Worm (Caenorhabditis elegans) whole organism, L3 larva: ENCODE results near the gene srh-78.

Experiments
- R02D3.7 ChIP-seq: fragments of 150-350 bp; optimal IDR thresholded peaks from 2 replicates; lab custom pipeline; 2014; ENCODE audit warnings: missing biosample characterization, missing genetic modification characterization
- aly-2 ChIP-seq: fragments of 150-350 bp; optimal IDR thresholded peaks from 2 replicates; lab custom pipeline; 2014; ENCODE audit warnings: missing biosample characterization, missing genetic modification characterization
- ama-1 ChIP-seq: fragments of 150-350 bp; optimal IDR thresholded peaks from 2 replicates; lab custom pipeline; 2018
- ceh-16 ChIP-seq: sonication (generic microtip); optimal IDR thresholded peaks from 2 replicates; lab custom pipeline; 2017; ENCODE audit warnings: missing biosample characterization, missing genetic modification characterization
- ceh-28 ChIP-seq: fragments of 150-350 bp; optimal IDR thresholded peaks from 2 replicates; lab custom pipeline; 2014; ENCODE audit warnings: missing biosample characterization, missing genetic modification reagents, missing genetic modification characterization
- ceh-82 ChIP-seq: fragments of 150-350 bp; optimal IDR thresholded peaks from 2 replicates; lab custom pipeline; 2014; ENCODE audit warnings: missing biosample characterization, missing genetic modification characterization
- ceh-9 ChIP-seq: sonication (generic microtip); optimal IDR thresholded peaks from 2 replicates; lab custom pipeline; 2018; ENCODE audit warnings: missing biosample characterization, missing genetic modification characterization
- daf-12 ChIP-seq: fragments of 150-350 bp; optimal IDR thresholded peaks from 2 replicates; lab custom pipeline; 2014; ENCODE audit warnings: missing biosample characterization, missing genetic modification reagents, missing genetic modification characterization
- egl-27 ChIP-seq: sonication (generic microtip); optimal IDR thresholded peaks from 4 replicates; lab custom pipeline; 2017; ENCODE audit warnings: missing biosample characterization, missing genetic modification reagents, missing genetic modification characterization
- egl-5 ChIP-seq: fragments of 150-350 bp; optimal IDR thresholded peaks from 2 replicates; lab custom pipeline; 2017; ENCODE audit warnings: missing biosample characterization, missing genetic modification reagents, missing genetic modification characterization, inconsistent platforms
- elt-1 ChIP-seq: fragments of 150-350 bp; optimal IDR thresholded peaks from 2 replicates; lab custom pipeline; 2014; ENCODE audit warnings: missing biosample characterization, missing genetic modification characterization
- elt-2 ChIP-seq: sonication (generic microtip); optimal IDR thresholded peaks from 2 replicates; lab custom pipeline; 2016; ENCODE audit warnings: missing genetic modification reagents, mild to moderate bottlenecking, missing genetic modification characterization, missing compliant biosample characterization
- elt-3 ChIP-seq, 3 experiments: fragments of 150-350 bp in 1 of 3; sonication (generic microtip) in 2 of 3; optimal IDR thresholded peaks; 2 replicates in 2 of 3; 4 replicates in 1 of 3; lab custom pipeline; 2014 to 2017; ENCODE audit warnings: missing biosample characterization in 3 of 3, missing genetic modification characterization in 3 of 3
- eor-1 ChIP-seq, 2 experiments: fragments of 150-350 bp; optimal IDR thresholded peaks; 2 replicates each; lab custom pipeline; 2014 to 2018; ENCODE audit warnings: missing biosample characterization in 2 of 2, missing genetic modification characterization in 2 of 2
- fkh-10 ChIP-seq: sonication (generic microtip); optimal IDR thresholded peaks from 2 replicates; lab custom pipeline; 2017; ENCODE audit warnings: missing biosample characterization, missing genetic modification reagents, missing genetic modification characterization
- fkh-2 ChIP-seq: fragments of 150-350 bp; optimal IDR thresholded peaks from 2 replicates; lab custom pipeline; 2014; ENCODE audit warnings: missing biosample characterization, missing genetic modification reagents, missing genetic modification characterization
- fos-1 ChIP-seq: fragments of 150-350 bp; optimal IDR thresholded peaks from 2 replicates; lab custom pipeline; 2014; ENCODE audit warnings: missing biosample characterization, missing genetic modification characterization
- hmg-11 ChIP-seq: sonication (generic microtip); optimal IDR thresholded peaks from 2 replicates; lab custom pipeline; 2016; ENCODE audit warnings: missing genetic modification characterization, missing compliant biosample characterization
- jun-1 ChIP-seq: fragments of 150-350 bp; optimal IDR thresholded peaks from 2 replicates; lab custom pipeline; 2014; ENCODE audit warnings: missing biosample characterization, missing genetic modification reagents, missing genetic modification characterization
- lin-15B ChIP-seq: fragments of 150-350 bp; optimal IDR thresholded peaks from 2 replicates; lab custom pipeline; 2014; ENCODE audit warnings: missing biosample characterization, missing genetic modification characterization
- lin-39 ChIP-seq: fragments of 150-350 bp; optimal IDR thresholded peaks from 2 replicates; lab custom pipeline; 2018; ENCODE audit warnings: missing biosample characterization, missing genetic modification reagents, missing genetic modification characterization
- lsy-12 ChIP-seq: sonication (generic microtip); optimal IDR thresholded peaks from 2 replicates; lab custom pipeline; 2016; ENCODE audit warnings: mild to moderate bottlenecking, missing genetic modification characterization, missing compliant biosample characterization
- mdl-1 ChIP-seq: fragments of 150-350 bp; optimal IDR thresholded peaks from 2 replicates; lab custom pipeline; 2014; ENCODE audit warnings: missing biosample characterization, missing genetic modification characterization
- mml-1 ChIP-seq: fragments of 150-350 bp; sonication (generic microtip); optimal IDR thresholded peaks from 3 replicates; lab custom pipeline; 2014; ENCODE audit warnings: missing biosample characterization, missing genetic modification characterization
- nfya-1 ChIP-seq: sonication (generic microtip); optimal IDR thresholded peaks from 2 replicates; lab custom pipeline; 2017; ENCODE audit warnings: missing genetic modification characterization, mild to moderate bottlenecking, missing compliant biosample characterization, antibody characterized with exemption, moderate library complexity; ENCODE audit not compliant: insufficient read depth
- nhr-11 ChIP-seq: fragments of 150-350 bp; optimal IDR thresholded peaks from 2 replicates; lab custom pipeline; 2014; ENCODE audit warnings: missing biosample characterization, missing genetic modification characterization
- nhr-12 ChIP-seq: fragments of 150-350 bp; optimal IDR thresholded peaks from 2 replicates; lab custom pipeline; 2014; ENCODE audit warnings: missing biosample characterization, missing genetic modification characterization
- nhr-23 ChIP-seq: fragments of 150-350 bp; optimal IDR thresholded peaks from 2 replicates; lab custom pipeline; 2014; ENCODE audit warnings: missing biosample characterization, missing genetic modification reagents, missing genetic modification characterization
- nhr-237 ChIP-seq: fragments of 150-350 bp; optimal IDR thresholded peaks from 2 replicates; lab custom pipeline; 2014; ENCODE audit warnings: missing biosample characterization, missing genetic modification characterization
- nhr-28 ChIP-seq: fragments of 150-350 bp; optimal IDR thresholded peaks from 2 replicates; lab custom pipeline; 2014; ENCODE audit warnings: missing biosample characterization, missing genetic modification characterization
- nhr-43 ChIP-seq: sonication (generic microtip); optimal IDR thresholded peaks from 2 replicates; lab custom pipeline; 2016; ENCODE audit warnings: mild to moderate bottlenecking, missing genetic modification characterization, missing compliant biosample characterization; ENCODE audit not compliant: poor library complexity, severe bottlenecking
- nhr-67 ChIP-seq: fragments of 150-350 bp; optimal IDR thresholded peaks from 2 replicates; lab custom pipeline; 2014; ENCODE audit warnings: missing biosample characterization, missing genetic modification characterization
- nhr-77 ChIP-seq: fragments of 150-350 bp; optimal IDR thresholded peaks from 2 replicates; lab custom pipeline; 2014; ENCODE audit warnings: missing biosample characterization, missing genetic modification characterization
- pha-4 ChIP-seq: fragments of 150-350 bp; optimal IDR thresholded peaks from 2 replicates; lab custom pipeline; 2014; ENCODE audit warnings: missing biosample characterization, missing genetic modification reagents, missing genetic modification characterization
- sea-2 ChIP-seq: fragments of 150-350 bp; sonication (generic microtip); optimal IDR thresholded peaks from 4 replicates; lab custom pipeline; 2014; ENCODE audit warnings: missing biosample characterization, missing genetic modification reagents, missing genetic modification characterization
- skn-1 ChIP-seq: fragments of 150-350 bp; optimal IDR thresholded peaks from 2 replicates; lab custom pipeline; 2014; ENCODE audit warnings: missing biosample characterization, missing genetic modification characterization
- tbx-2 ChIP-seq: sonication (generic microtip); optimal IDR thresholded peaks from 2 replicates; lab custom pipeline; 2016; ENCODE audit warnings: mild to moderate bottlenecking, missing genetic modification characterization, missing compliant biosample characterization
- unc-39 ChIP-seq: sonication (generic microtip); optimal IDR thresholded peaks from 4 replicates; lab custom pipeline; 2017; ENCODE audit warnings: missing biosample characterization, missing genetic modification characterization
- unc-62 ChIP-seq: fragments of 150-350 bp; sonication (generic microtip); optimal IDR thresholded peaks from 4 replicates; lab custom pipeline; 2014; ENCODE audit warnings: missing biosample characterization, missing genetic modification reagents, missing genetic modification characterization
- zag-1 ChIP-seq: fragments of 150-350 bp; optimal IDR thresholded peaks from 2 replicates; lab custom pipeline; 2014; ENCODE audit warnings: missing biosample characterization, missing genetic modification characterization
- ztf-11 ChIP-seq: fragments of 150-350 bp; optimal IDR thresholded peaks from 2 replicates; lab custom pipeline; 2014; ENCODE audit warnings: missing biosample characterization, missing genetic modification characterization
- ztf-4 ChIP-seq: fragments of 150-350 bp; optimal IDR thresholded peaks from 2 replicates; lab custom pipeline; 2014; ENCODE audit warnings: missing biosample characterization, missing genetic modification characterization

srh-78 gene

DNA sequence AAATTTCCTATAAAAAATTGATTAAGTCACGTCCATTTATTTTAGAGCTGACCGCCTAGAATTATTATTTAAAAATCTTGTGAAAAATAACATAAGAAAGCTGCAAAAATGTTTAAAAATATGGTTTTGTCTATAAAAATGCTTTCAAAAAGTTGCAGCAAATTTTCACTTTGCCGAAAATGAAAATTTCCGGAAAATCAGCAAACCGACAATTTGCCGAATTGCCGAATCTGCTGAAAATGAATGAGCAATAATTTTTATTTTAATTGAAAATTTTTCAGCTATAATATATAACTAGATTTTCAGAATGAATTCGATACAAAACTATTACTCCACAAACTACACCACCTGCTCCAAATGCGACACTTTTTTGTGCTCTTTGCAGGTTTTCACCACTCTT is at the start of gene srh-78:
Gene srh-78, plus strand, starts transcription at position 301 of the 400 bp plus-strand sequence.
- no peak for TF ChIP-seq nhr-237 (tag; lab: Kevin White, UChicago)
- TF ChIP-seq, all 47 proteins: peak for 0

DNA sequence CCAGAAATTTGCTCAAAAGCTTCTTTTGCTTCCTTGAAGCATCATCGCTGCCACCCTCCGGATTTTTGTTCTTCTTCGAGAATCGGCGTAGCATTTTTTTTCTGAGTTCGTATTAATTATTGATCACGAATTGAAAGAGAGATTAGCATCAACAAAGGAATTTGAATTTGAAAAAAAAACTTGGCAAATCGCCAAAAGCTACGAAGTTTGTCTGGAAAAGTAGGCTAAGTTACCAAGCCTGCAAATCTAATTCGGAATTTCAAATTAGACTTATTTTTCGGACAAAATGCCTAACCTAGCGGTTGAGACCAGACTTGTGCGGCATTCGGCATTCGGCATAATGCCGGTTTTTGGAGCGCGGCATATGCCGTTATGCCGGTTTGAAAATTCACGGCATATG is 44.8 kb upstream of the srh-78 start, which contains the start of gene cfap-36:
Gene cfap-36, minus strand, starts transcription at position 101 of the 400 bp plus-strand sequence.
- no peak for TF ChIP-seq lin-39 (tag; lab: Kevin White, UChicago)
- TF ChIP-seq unc-39 (tag; lab: Kevin White, UChicago) = no peak
- TF ChIP-seq nhr-28 (tag; lab: Kevin White, UChicago) = no peak
- no peak for TF ChIP-seq nhr-43 (tag; lab: Kevin White, UChicago)
- no peak for TF ChIP-seq aly-2 (tag; lab: Kevin White, UChicago)
- TF ChIP-seq daf-12 (tag; lab: Kevin White, UChicago) = no peak
- no peak for TF ChIP-seq eor-1 (tag; optimal IDR thresholded peaks at IDR 0.05; lab: Kevin White, UChicago)
- TF ChIP-seq elt-3 (tag; optimal IDR thresholded peaks at IDR 0.05; lab: Kevin White, UChicago) = no peak
- no peak for TF ChIP-seq nhr-12 (tag; lab: Kevin White, UChicago)
- TF ChIP-seq nhr-67 (tag; lab: Kevin White, UChicago) = no peak
- TF ChIP-seq hmg-11 (tag; lab: Kevin White, UChicago) = no peak
- no peak for TF ChIP-seq ztf-11 (tag; lab: Kevin White, UChicago)
- no peak for TF ChIP-seq ceh-82 (tag; lab: Kevin White, UChicago)
- TF ChIP-seq pha-4 (tag; lab: Kevin White, UChicago) = no peak
- no peak for TF ChIP-seq ceh-16 (tag; lab: Kevin White, UChicago)
- TF ChIP-seq nhr-11 (tag; lab: Kevin White, UChicago) = no peak
- TF ChIP-seq lsy-12 = no peak
- no peak for TF ChIP-seq mml-1 (tag; lab: Kevin White, UChicago)
- no peak for TF ChIP-seq fos-1 (tag; lab: Kevin White, UChicago)
- no peak for TF ChIP-seq elt-2 (tag; lab: Kevin White, UChicago)

DNA sequence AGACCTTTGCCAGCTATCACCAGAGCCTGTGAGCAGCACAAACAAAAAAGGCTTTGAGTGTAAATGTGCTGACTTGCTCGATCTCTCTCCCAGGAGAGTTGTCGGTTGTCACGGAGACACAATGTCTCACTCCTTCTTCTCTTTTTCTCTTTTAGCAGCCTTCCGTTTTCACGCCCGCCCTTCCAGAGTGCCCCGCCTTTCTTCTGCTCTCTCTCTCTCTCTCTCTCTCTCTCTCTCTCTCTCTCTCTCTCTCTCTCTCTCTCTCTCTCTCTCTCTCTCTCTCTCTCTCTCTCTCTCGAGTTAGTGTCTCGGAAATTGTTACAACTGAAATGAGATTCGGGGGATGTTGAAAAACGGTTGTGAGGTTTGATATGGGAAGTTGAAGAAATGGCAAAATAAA is 43.5 kb upstream of the srh-78 start:
- TF ChIP-seq R02D3.7 (no peak), nfya-1 (tag; lab: Kevin White, UChicago) (peak; percentile 8)

DNA sequence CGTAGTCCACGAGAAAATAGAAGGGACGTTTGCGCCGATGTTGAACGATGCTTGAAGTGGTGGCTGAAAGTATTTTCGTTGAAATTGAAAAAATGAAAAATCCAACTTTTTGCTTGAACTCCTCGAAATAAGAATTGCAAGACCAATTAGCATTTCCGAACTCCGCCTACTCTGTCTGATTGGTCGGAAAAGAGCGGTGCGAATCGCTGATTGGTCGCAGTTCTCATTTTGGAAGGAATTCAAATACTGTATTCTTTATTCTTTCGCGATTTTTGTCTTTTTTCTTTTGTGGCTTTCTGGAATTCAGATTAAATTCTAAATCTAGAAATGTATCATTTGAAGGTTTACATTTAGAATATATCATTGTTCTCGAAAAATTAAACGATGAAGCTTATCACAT is 42.4 kb upstream of the srh-78 start:
- no peak for TF ChIP-seq nhr-43 (tag; lab: Kevin White, UChicago)
- peak; percentile 56 for TF ChIP-seq nfya-1 (tag; lab: Kevin White, UChicago)

DNA sequence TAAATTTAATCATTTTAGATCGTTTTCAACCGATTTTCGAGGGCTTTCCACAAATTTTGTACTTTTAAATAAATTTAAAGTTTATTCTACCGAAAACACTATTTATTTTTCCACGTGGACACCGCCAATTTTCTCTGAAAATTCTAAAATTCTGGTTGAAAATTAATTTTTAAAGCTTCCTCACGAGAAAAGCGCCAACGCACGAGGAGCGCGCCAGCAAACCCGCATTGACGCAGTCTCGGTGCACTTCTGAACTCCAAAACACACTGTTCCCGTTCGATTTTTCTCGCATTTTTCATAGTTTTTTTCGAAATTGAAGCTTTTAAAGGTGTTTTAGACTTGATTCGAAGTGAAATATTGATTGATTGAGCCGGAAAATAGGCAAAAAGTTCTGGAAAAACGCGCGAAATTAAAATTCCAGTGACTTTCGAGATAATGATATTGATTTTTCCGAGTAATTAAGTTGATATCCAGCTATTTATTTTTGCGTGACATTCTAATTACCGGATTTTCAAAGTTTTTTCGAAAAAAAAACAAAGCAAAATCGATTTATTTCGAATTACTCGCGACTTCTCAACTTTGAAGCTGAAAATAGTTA is 40.0 kb upstream of the srh-78 start, which contains the start of gene cul-3:
Gene cul-3, plus strand, starts transcription at position 548 of the 598 bp plus-strand sequence.
- TF ChIP-seq fkh-10 (GFP tag; lab: Kevin White, UChicago) = no peak
- no peak for TF ChIP-seq egl-27 (tag; lab: Kevin White, UChicago)
- no peak for TF ChIP-seq mdl-1 (tag; lab: Kevin White, UChicago)
- no peak for TF ChIP-seq ama-1 (lab: Kevin White, UChicago)
- no peak for TF ChIP-seq lsy-12
- TF ChIP-seq ceh-28 = peak; percentile 42
- no peak for TF ChIP-seq ztf-4 (tag; lab: Kevin White, UChicago)
- no peak for TF ChIP-seq unc-39 (tag; lab: Kevin White, UChicago)
- TF ChIP-seq elt-1 (tag; lab: Kevin White, UChicago) = no peak
- peak; percentile 45 for TF ChIP-seq jun-1 (tag; lab: Kevin White, UChicago)
- no peak for TF ChIP-seq nhr-67 (tag; lab: Kevin White, UChicago)
- TF ChIP-seq nhr-23 (tag; lab: Kevin White, UChicago) = peak; percentile 26
- no peak for TF ChIP-seq nhr-77 (tag; lab: Kevin White, UChicago)
- no peak for TF ChIP-seq nhr-12 (tag; lab: Kevin White, UChicago)
- TF ChIP-seq ceh-9 (tag; lab: Kevin White, UChicago) = no peak
- TF ChIP-seq hmg-11 (tag; lab: Kevin White, UChicago) = peak; percentile 82
- TF ChIP-seq daf-12 (tag; lab: Kevin White, UChicago) = no peak
- peak; percentile 49 for TF ChIP-seq pha-4 (tag; lab: Kevin White, UChicago)
- no peak for TF ChIP-seq fkh-2 (tag; lab: Kevin White, UChicago)
- TF ChIP-seq skn-1 (tag; lab: Kevin White, UChicago) = no peak
- TF ChIP-seq nhr-11 (tag; lab: Kevin White, UChicago) = no peak
- no peak for TF ChIP-seq eor-1 (tag; optimal IDR thresholded peaks at IDR 0.05; lab: Kevin White, UChicago)
- no peak for TF ChIP-seq fos-1 (tag; lab: Kevin White, UChicago)
- no peak for TF ChIP-seq zag-1 (tag; lab: Kevin White, UChicago)
- no peak for TF ChIP-seq nhr-28 (tag; lab: Kevin White, UChicago)
- no peak for TF ChIP-seq ztf-11 (tag; lab: Kevin White, UChicago)
- TF ChIP-seq ceh-16 (tag; lab: Kevin White, UChicago) = no peak
- no peak for TF ChIP-seq tbx-2 (tag; lab: Kevin White, UChicago)
- TF ChIP-seq R02D3.7 = peak; percentile 23
- no peak for TF ChIP-seq unc-62 (GFP tag; lab: Kevin White, UChicago)
- TF ChIP-seq lin-15B (tag; lab: Kevin White, UChicago) = peak; percentile 60
- TF ChIP-seq elt-2 (tag; lab: Kevin White, UChicago) = no peak
- no peak for TF ChIP-seq sea-2 (GFP tag; lab: Kevin White, UChicago)
- TF ChIP-seq egl-5 (tag; lab: Kevin White, UChicago) = no peak
